Fruit fly (Drosophila melanogaster): ENCODE results near the gene Usp7.

Usp7 gene

DNA sequence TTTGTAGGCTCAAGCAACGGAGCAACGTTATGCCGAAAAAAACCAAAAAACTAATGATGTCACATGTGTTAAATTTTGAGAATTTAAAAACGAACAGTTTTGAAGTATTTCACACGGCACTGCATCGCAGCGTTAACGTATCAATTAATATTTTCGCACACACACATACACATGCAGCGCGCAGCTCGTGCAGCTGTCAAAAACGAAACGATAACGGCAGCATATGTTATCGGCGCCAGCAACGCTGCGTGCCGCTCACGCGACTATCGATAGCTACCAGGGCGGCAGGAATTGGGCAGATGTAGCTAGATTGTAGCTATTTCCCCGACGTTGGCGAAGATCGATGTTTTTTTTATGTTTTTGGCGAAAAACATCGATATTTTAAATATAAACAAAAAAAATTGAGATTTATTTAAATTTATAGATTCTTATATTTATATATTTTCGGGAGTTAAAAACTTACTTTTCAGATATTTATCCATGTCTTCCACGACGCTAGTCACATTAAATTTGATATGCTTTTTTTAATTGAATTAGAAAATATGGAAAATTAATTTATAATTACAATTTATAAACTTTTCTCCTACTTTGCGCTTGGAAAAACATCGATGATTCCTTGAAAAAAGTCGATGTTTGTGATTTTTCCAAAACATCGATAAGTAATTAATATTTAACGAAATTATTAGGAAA, at the start of gene Usp7 (continued):
- peak; percentile 48 for TF ChIP-seq CG2712 (tag; optimal IDR thresholded peaks at IDR 0.05)
- TF ChIP-seq CG8924 (tag; optimal IDR thresholded peaks at IDR 0.05) = peak; percentile 29
- TF ChIP-seq CG10366 (GFP tag; IDR thresholded peaks at IDR 0.05) = no peak
- TF ChIP-seq corto (GFP tag; optimal IDR thresholded peaks at IDR 0.05) = no peak
- no peak for TF ChIP-seq bsh (GFP tag; optimal IDR thresholded peaks at IDR 0.05)
- no peak for TF ChIP-seq ems (GFP tag; optimal IDR thresholded peaks at IDR 0.05)
- TF ChIP-seq CG32772 (GFP tag; IDR thresholded peaks at IDR 0.05) = no peak
- TF ChIP-seq run (tag; optimal IDR thresholded peaks at IDR 0.05) = no peak
- TF ChIP-seq slbo (GFP tag; IDR thresholded peaks at IDR 0.05) = peak; percentile 54
- no peak for TF ChIP-seq Fer1 (GFP tag; optimal IDR thresholded peaks at IDR 0.05)
- no peak for TF ChIP-seq dati (GFP tag; IDR thresholded peaks at IDR 0.05)
- no peak for TF ChIP-seq disco-r (GFP tag; optimal IDR thresholded peaks at IDR 0.05)
- no peak for TF ChIP-seq CG3995 (GFP tag; optimal IDR thresholded peaks at IDR 0.05)
- peak; percentile 91 for TF ChIP-seq unc-4 (GFP tag; IDR thresholded peaks at IDR 0.05; ENCODE audit: partially characterized antibody)
- TF ChIP-seq pnt (GFP tag; optimal IDR thresholded peaks at IDR 0.05) = no peak
- peak; percentile 97 for TF ChIP-seq CG16813 (GFP tag; IDR thresholded peaks at IDR 0.05; ENCODE audit: partially characterized antibody)
- TF ChIP-seq sna (GFP tag; IDR thresholded peaks at IDR 0.05; ENCODE audit: partially characterized antibody) = peak; percentile 79
- TF ChIP-seq Kr (GFP tag; optimal IDR thresholded peaks at IDR 0.05) = no peak
- no peak for TF ChIP-seq Optix (GFP tag; IDR thresholded peaks at IDR 0.05)
- TF ChIP-seq chif (GFP tag; optimal IDR thresholded peaks at IDR 0.05) = no peak
- no peak for TF ChIP-seq CG17612 (GFP tag; IDR thresholded peaks at IDR 0.05)
- TF ChIP-seq CG13424 (tag; optimal IDR thresholded peaks at IDR 0.05) = no peak
- TF ChIP-seq CG33213 (GFP tag; optimal IDR thresholded peaks at IDR 0.05) = peak; percentile 29
- TF ChIP-seq pros (GFP tag; optimal IDR thresholded peaks at IDR 0.05) = no peak
- no peak for TF ChIP-seq exex (tag; optimal IDR thresholded peaks at IDR 0.05)
- peak; percentile 51; the same call in 1 of the 3 replicates for TF ChIP-seq CG7357 (GFP tag; IDR thresholded peaks at IDR 0.05)
- TF ChIP-seq CG10979 (tag; optimal IDR thresholded peaks at IDR 0.05) = no peak
- no peak for TF ChIP-seq oc (tag; optimal IDR thresholded peaks at IDR 0.05)
- TF ChIP-seq Elba2 (GFP tag; optimal IDR thresholded peaks at IDR 0.05) = no peak
- TF ChIP-seq trh (GFP tag; optimal IDR thresholded peaks at IDR 0.05) = no peak
- no peak for TF ChIP-seq mirr (GFP tag; optimal IDR thresholded peaks at IDR 0.05)
- TF ChIP-seq CG18599 (GFP tag; optimal IDR thresholded peaks at IDR 0.05) = no peak
- no peak for TF ChIP-seq CG10321 (GFP tag; IDR thresholded peaks at IDR 0.05)
- TF ChIP-seq pb (GFP tag; optimal IDR thresholded peaks at IDR 0.05) = no peak
- TF ChIP-seq CG9215 (GFP tag; IDR thresholded peaks at IDR 0.05) = no peak
- TF ChIP-seq Lhr (GFP tag; optimal IDR thresholded peaks at IDR 0.05) = no peak
- no peak for TF ChIP-seq Hr78 (GFP tag; optimal IDR thresholded peaks at IDR 0.05)
- peak; percentile 97 for TF ChIP-seq amos (GFP tag; IDR thresholded peaks at IDR 0.05; ENCODE audit: partially characterized antibody)
- TF ChIP-seq CG3281 (GFP tag; optimal IDR thresholded peaks at IDR 0.05) = no peak
- TF ChIP-seq Med (GFP tag) = peak; percentile 71
- TF ChIP-seq gsb (GFP tag; IDR thresholded peaks at IDR 0.05) = no peak
- no peak for TF ChIP-seq slp2 (GFP tag; optimal IDR thresholded peaks at IDR 0.05)
- TF ChIP-seq vfl (GFP tag; optimal IDR thresholded peaks at IDR 0.05) = no peak
- no peak for TF ChIP-seq CG8478 (optimal IDR thresholded peaks at IDR 0.05)
- no peak for TF ChIP-seq CG15269 (tag; optimal IDR thresholded peaks at IDR 0.05)
- TF ChIP-seq dmrt11E (tag; optimal IDR thresholded peaks at IDR 0.05) = no peak
- TF ChIP-seq Ets65A (GFP tag) = peak; percentile 58
- TF ChIP-seq zen2 (GFP tag; IDR thresholded peaks at IDR 0.05; ENCODE audit: partially characterized antibody) = peak; percentile 81
- no peak for TF ChIP-seq CG15011 (GFP tag; optimal IDR thresholded peaks at IDR 0.05)
- no peak for TF ChIP-seq CG4328 (GFP tag; optimal IDR thresholded peaks at IDR 0.05)
